Fruit fly (Drosophila melanogaster) whole organism, embryonic: ENCODE measurements around the gene Nf1.

Experiments used
- Atf3 ChIP-seq: fragments of 200-800 bp; sonication (Bioruptor generic); optimal IDR thresholded peaks from 3 replicates; lab custom pipeline; 2016; ENCODE audit warnings: missing biosample characterization, missing genetic modification characterization
- Bdp1 ChIP-seq: fragments of 200-800 bp; sonication (Bioruptor generic); optimal IDR thresholded peaks from 3 replicates; lab custom pipeline; 2016; ENCODE audit warnings: missing biosample characterization, missing genetic modification characterization
- Blimp-1 ChIP-seq: fragments of 200-800 bp; sonication (Bioruptor generic); optimal IDR thresholded peaks from 3 replicates; lab custom pipeline; 2018; ENCODE audit warnings: missing biosample characterization, missing genetic modification characterization, mild to moderate bottlenecking, moderate library complexity, missing genetic modification reagents
- CG10431 ChIP-seq: fragments of 200-800 bp; sonication (Bioruptor generic); optimal IDR thresholded peaks from 3 replicates; lab custom pipeline; 2018; ENCODE audit warnings: missing biosample characterization, mild to moderate bottlenecking, missing genetic modification characterization
- CG11456 ChIP-seq: fragments of 200-800 bp; sonication (Bioruptor generic); IDR thresholded peaks from 3 replicates; pipeline ENCODE4 v1.3.6; 2022; ENCODE audit warnings: missing biosample characterization, missing genetic modification characterization
- CG13894 ChIP-seq: fragments of 200-800 bp; sonication (Bioruptor generic); optimal IDR thresholded peaks from 3 replicates; lab custom pipeline; 2018; ENCODE audit warnings: missing biosample characterization, mild to moderate bottlenecking, missing genetic modification characterization, moderate library complexity
- CG14860 ChIP-seq: fragments of 200-800 bp; sonication (Bioruptor generic); IDR thresholded peaks from 3 replicates; pipeline ENCODE4 v1.3.6; 2022; ENCODE audit warnings: missing biosample characterization, missing genetic modification characterization; ENCODE audit not compliant: partially characterized antibody
- CG1602 ChIP-seq: fragments of 200-800 bp; sonication (Bioruptor generic); optimal IDR thresholded peaks from 3 replicates; lab custom pipeline; 2016; ENCODE audit warnings: missing biosample characterization, missing genetic modification characterization
- CG17829 ChIP-seq: fragments of 200-800 bp; optimal IDR thresholded peaks from 2 replicates; lab custom pipeline; 2019; ENCODE audit warnings: missing biosample characterization, mild to moderate bottlenecking, missing genetic modification characterization, moderate library complexity
- CG18262 ChIP-seq: fragments of 200-800 bp; optimal IDR thresholded peaks from 3 replicates; lab custom pipeline; 2019; ENCODE audit warnings: missing biosample characterization, mild to moderate bottlenecking, missing genetic modification characterization, moderate library complexity
- CG2116 ChIP-seq: fragments of 200-800 bp; sonication (Bioruptor generic); optimal IDR thresholded peaks from 3 replicates; lab custom pipeline; 2018; ENCODE audit warnings: missing biosample characterization, mild to moderate bottlenecking, missing genetic modification characterization
- CG2678 ChIP-seq: fragments of 200-800 bp; sonication (Bioruptor generic); optimal IDR thresholded peaks from 3 replicates; lab custom pipeline; 2019; ENCODE audit warnings: missing biosample characterization, mild to moderate bottlenecking, missing genetic modification characterization, moderate library complexity
- CG30403 ChIP-seq: fragments of 200-800 bp; sonication (Bioruptor generic); optimal IDR thresholded peaks from 3 replicates; lab custom pipeline; 2016; ENCODE audit warnings: missing biosample characterization, missing genetic modification characterization
- CG4328 ChIP-seq: fragments of 200-800 bp; sonication (Bioruptor generic); optimal IDR thresholded peaks from 3 replicates; lab custom pipeline; 2017; ENCODE audit warnings: missing biosample characterization, missing genetic modification reagents, missing genetic modification characterization
- CG6813 ChIP-seq: fragments of 200-800 bp; sonication (Bioruptor generic); optimal IDR thresholded peaks from 2 replicates; lab custom pipeline; 2017; ENCODE audit warnings: missing biosample characterization, missing genetic modification characterization, mild to moderate bottlenecking, moderate library complexity, missing genetic modification reagents
- CG7271 ChIP-seq: fragments of 200-800 bp; sonication (Bioruptor generic); optimal IDR thresholded peaks from 2 replicates; lab custom pipeline; 2018; ENCODE audit warnings: missing biosample characterization, mild to moderate bottlenecking, missing genetic modification characterization, moderate library complexity
- CG7745 ChIP-seq: fragments of 200-800 bp; sonication (Bioruptor generic); optimal IDR thresholded peaks from 2 replicates; lab custom pipeline; 2018; ENCODE audit warnings: missing biosample characterization, mild to moderate bottlenecking, missing genetic modification characterization, moderate library complexity
- CG8924 ChIP-seq: fragments of 200-800 bp; optimal IDR thresholded peaks from 3 replicates; lab custom pipeline; 2019; ENCODE audit warnings: missing biosample characterization, mild to moderate bottlenecking, missing genetic modification characterization, moderate library complexity
- CG9817 ChIP-seq: fragments of 200-800 bp; sonication (Bioruptor generic); optimal IDR thresholded peaks from 2 replicates; lab custom pipeline; 2018; ENCODE audit warnings: missing biosample characterization, mild to moderate bottlenecking, missing genetic modification characterization, moderate library complexity
- Camta ChIP-seq: fragments of 200-800 bp; sonication (Bioruptor generic); optimal IDR thresholded peaks from 2 replicates; lab custom pipeline; 2016; ENCODE audit warnings: missing biosample characterization, missing genetic modification characterization
- D19A ChIP-seq: fragments of 200-800 bp; optimal IDR thresholded peaks from 3 replicates; lab custom pipeline; 2019; ENCODE audit warnings: missing biosample characterization, mild to moderate bottlenecking, missing genetic modification characterization, moderate library complexity
- Dfd ChIP-seq, 2 experiments: fragments of >200 bp; optimal IDR thresholded peaks; 2 replicates each; lab custom pipeline; 2017; ENCODE audit warnings: missing biosample characterization in 2 of 2, missing genetic modification characterization in 2 of 2
- E2f2 ChIP-seq: fragments of 200-800 bp; sonication (Bioruptor generic); IDR thresholded peaks from 2 replicates; pipeline ENCODE4 v1.3.6; 2022; ENCODE audit warnings: missing biosample characterization, missing genetic modification characterization
- HHEX ChIP-seq: fragments of 200-800 bp; sonication (Bioruptor generic); optimal IDR thresholded peaks from 3 replicates; lab custom pipeline; 2017; ENCODE audit warnings: missing biosample characterization, mild to moderate bottlenecking, missing genetic modification characterization, missing genetic modification reagents
- MESR4 ChIP-seq: fragments of 200-800 bp; sonication (Bioruptor generic); optimal IDR thresholded peaks from 2 replicates; lab custom pipeline; 2018; ENCODE audit warnings: missing biosample characterization, mild to moderate bottlenecking, missing genetic modification characterization, moderate library complexity
- Med ChIP-seq: fragments of 200-800 bp; sonication (Bioruptor generic); peaks from one replicate; lab custom pipeline; 2016; ENCODE audit warnings: missing biosample characterization, missing genetic modification characterization, mild to moderate bottlenecking, inconsistent platforms, moderate library complexity
- Ptx1 ChIP-seq: fragments of 200-800 bp; sonication (Bioruptor generic); IDR thresholded peaks from 2 replicates; pipeline ENCODE4 v1.3.6; 2022; ENCODE audit warnings: missing biosample characterization, missing genetic modification characterization
- Tbp ChIP-seq: fragments of >200 bp; optimal IDR thresholded peaks from 2 replicates; lab custom pipeline; 2018; ENCODE audit warnings: missing biosample characterization, missing genetic modification characterization
- Xrp1 ChIP-seq: fragments of 200-800 bp; sonication (Bioruptor generic); IDR thresholded peaks from 2 replicates; pipeline ENCODE4 v1.3.6; 2022; ENCODE audit warnings: missing biosample characterization, missing genetic modification characterization
- YL-1 ChIP-seq: fragments of 200-800 bp; sonication (Bioruptor generic); optimal IDR thresholded peaks from 3 replicates; lab custom pipeline; 2017; ENCODE audit warnings: missing biosample characterization, mild to moderate bottlenecking, missing genetic modification characterization
- ab ChIP-seq: fragments of 200-800 bp; sonication (Bioruptor generic); optimal IDR thresholded peaks from 2 replicates; lab custom pipeline; 2016; ENCODE audit warnings: missing biosample characterization, missing genetic modification characterization
- amos ChIP-seq: fragments of 200-800 bp; sonication (Bioruptor generic); IDR thresholded peaks from 2 replicates; pipeline ENCODE4 v1.3.6; 2022; ENCODE audit warnings: missing biosample characterization, missing genetic modification characterization; ENCODE audit not compliant: partially characterized antibody
- bowl ChIP-seq: fragments of 200-800 bp; sonication (Bioruptor generic); IDR thresholded peaks from 2 replicates; pipeline ENCODE4 v1.3.6; 2022; ENCODE audit warnings: missing biosample characterization, missing genetic modification characterization
- chinmo ChIP-seq: fragments of 200-800 bp; sonication (Bioruptor generic); IDR thresholded peaks from 4 replicates; pipeline ENCODE4 v1.3.6; 2022; ENCODE audit warnings: missing biosample characterization, missing genetic modification characterization; ENCODE audit not compliant: partially characterized antibody
- dati ChIP-seq: fragments of 200-800 bp; sonication (Bioruptor generic); IDR thresholded peaks from 2 replicates; pipeline ENCODE4 v1.3.6; 2022; ENCODE audit warnings: missing biosample characterization, missing genetic modification characterization
- gem ChIP-seq: fragments of 200-800 bp; sonication (Bioruptor generic); optimal IDR thresholded peaks from 2 replicates; lab custom pipeline; 2019; ENCODE audit warnings: missing biosample characterization, mild to moderate bottlenecking, missing genetic modification characterization, moderate library complexity
- gfzf ChIP-seq: fragments of 200-800 bp; sonication (Bioruptor generic); optimal IDR thresholded peaks from 2 replicates; lab custom pipeline; 2016; ENCODE audit warnings: missing biosample characterization, mild to moderate bottlenecking, missing genetic modification characterization, moderate library complexity
- ken ChIP-seq: fragments of 200-800 bp; sonication (Bioruptor generic); IDR thresholded peaks from 3 replicates; pipeline ENCODE4 v1.3.6; 2022; ENCODE audit warnings: missing biosample characterization, missing genetic modification characterization
- kni ChIP-seq: fragments of 200-800 bp; sonication (Bioruptor generic); optimal IDR thresholded peaks from 3 replicates; lab custom pipeline; 2017; ENCODE audit warnings: mild to moderate bottlenecking, missing biosample characterization, missing genetic modification reagents, missing genetic modification characterization
- lola ChIP-seq, 3 experiments: fragments of >200 bp in 2 of 3; fragments of 200-800 bp in 1 of 3; sonication (Bioruptor generic) in 1 of 3; optimal IDR thresholded peaks; 2 replicates each; lab custom pipeline; 2017 to 2019; ENCODE audit warnings: missing biosample characterization in 3 of 3, missing genetic modification characterization in 3 of 3, mild to moderate bottlenecking in 1 of 3, moderate library complexity in 1 of 3
- mld ChIP-seq: fragments of 200-800 bp; sonication (Bioruptor generic); IDR thresholded peaks from 3 replicates; pipeline ENCODE4 v1.3.6; 2022; ENCODE audit warnings: missing biosample characterization, missing genetic modification characterization; ENCODE audit not compliant: partially characterized antibody
- oc ChIP-seq: fragments of 200-800 bp; sonication (Bioruptor generic); optimal IDR thresholded peaks from 2 replicates; lab custom pipeline; 2018; ENCODE audit warnings: missing biosample characterization, mild to moderate bottlenecking, missing genetic modification characterization, moderate library complexity
- pan ChIP-seq, 4 experiments: fragments of >200 bp in 3 of 4; fragments of 200-800 bp in 1 of 4; sonication (Bioruptor generic) in 1 of 4; optimal IDR thresholded peaks in 3 of 4; IDR thresholded peaks in 1 of 4; 2 replicates each; pipeline versions ENCODE4 v1.3.6 to Lab custom; 2017 to 2022; ENCODE audit warnings: missing biosample characterization in 2 of 4, missing genetic modification characterization in 2 of 4, mixed read lengths in 1 of 4
- scrt ChIP-seq: fragments of 200-800 bp; sonication (Bioruptor generic); optimal IDR thresholded peaks from 2 replicates; lab custom pipeline; 2018; ENCODE audit warnings: missing biosample characterization, mild to moderate bottlenecking, missing genetic modification characterization, moderate library complexity
- slbo ChIP-seq: fragments of 200-800 bp; sonication (Bioruptor generic); IDR thresholded peaks from 2 replicates; pipeline ENCODE4 v1.3.6; 2022; ENCODE audit warnings: missing biosample characterization, missing genetic modification characterization
- so ChIP-seq: fragments of 200-800 bp; sonication (Bioruptor generic); IDR thresholded peaks from 3 replicates; pipeline ENCODE4 v1.3.6; 2022; ENCODE audit warnings: missing biosample characterization, missing genetic modification characterization
- sob ChIP-seq: fragments of 200-800 bp; sonication (Bioruptor generic); IDR thresholded peaks from 2 replicates; pipeline ENCODE4 v1.3.6; 2022; ENCODE audit warnings: missing biosample characterization, missing genetic modification characterization
- tgo ChIP-seq: fragments of 200-800 bp; sonication (Bioruptor generic); IDR thresholded peaks from 3 replicates; pipeline ENCODE4 v1.3.6; 2022; ENCODE audit warnings: missing biosample characterization, missing genetic modification characterization
- trem ChIP-seq: fragments of 200-800 bp; optimal IDR thresholded peaks from 3 replicates; lab custom pipeline; 2019; ENCODE audit warnings: missing biosample characterization, mild to moderate bottlenecking, missing genetic modification characterization, moderate library complexity
- ttk ChIP-seq: fragments of 200-800 bp; sonication (Bioruptor generic); IDR thresholded peaks from 2 replicates; pipeline ENCODE4 v2.1.2; 2022; ENCODE audit warnings: missing biosample characterization, missing genetic modification characterization

Nf1 gene

DNA sequence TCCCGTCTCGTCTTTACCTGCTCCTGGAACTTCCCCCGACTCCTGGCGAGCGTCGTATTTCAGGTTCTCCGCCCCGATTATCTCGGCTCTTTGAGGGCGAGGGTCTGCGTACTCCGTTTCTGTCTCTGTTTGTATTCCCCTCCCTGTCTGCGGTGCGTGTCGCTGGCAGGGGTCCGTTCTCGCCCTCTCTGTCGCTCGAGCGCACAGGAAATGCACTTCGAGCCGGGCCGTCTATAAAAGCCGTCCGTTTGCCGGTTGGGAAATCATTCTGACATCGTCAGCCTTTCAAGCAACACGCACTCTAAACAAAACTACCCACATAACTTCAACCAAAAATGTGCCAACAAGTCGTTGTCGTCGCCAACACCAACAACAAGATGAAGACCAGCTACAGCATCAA lies 27.8 kb downstream of the Nf1 start (continued):
- no peak for TF ChIP-seq pan (optimal IDR thresholded peaks at IDR 0.05; lab: Kevin White, UChicago)
- TF ChIP-seq pan (GFP tag; optimal IDR thresholded peaks at IDR 0.05 in 1 of 2, IDR thresholded peaks at IDR 0.05 in 1 of 2) = no peak
- TF ChIP-seq CG7745 = peak; percentile 15
- TF ChIP-seq kni (GFP tag; lab: Kevin White, UChicago) = peak; percentile 91
- no peak for TF ChIP-seq HHEX (GFP tag; lab: Kevin White, UChicago)
- no peak for TF ChIP-seq CG10431 (GFP tag; lab: Kevin White, UChicago)
- TF ChIP-seq tgo = no peak
- no peak for TF ChIP-seq CG9817 (tag; lab: Kevin White, UChicago)
- no peak for TF ChIP-seq ab (GFP tag; lab: Kevin White, UChicago)
- peak; percentile 18 for TF ChIP-seq CG17829 (tag; lab: Kevin White, UChicago)
- no peak for TF ChIP-seq Atf3 (GFP tag; lab: Kevin White, UChicago)
- TF ChIP-seq Med = peak; percentile 62
- TF ChIP-seq ken (GFP tag; lab: Robert Waterston, UW) = 0 out of 3 replicates have a peak, but pooled peaks have one; percentile 33
- TF ChIP-seq oc (tag; lab: Kevin White, UChicago) = no peak
- no peak for TF ChIP-seq Dfd (GFP tag; optimal IDR thresholded peaks at IDR 0.05; lab: Kevin White, UChicago)
- no peak for TF ChIP-seq CG7271
- TF ChIP-seq amos = no peak; the same call in 1 of the 2 replicates
- no peak for TF ChIP-seq CG30403 (GFP tag; lab: Kevin White, UChicago)
- no peak for TF ChIP-seq so
- no peak for TF ChIP-seq scrt
- TF ChIP-seq Bdp1 (GFP tag; lab: Kevin White, UChicago) = no peak
- no peak for TF ChIP-seq sob (GFP tag; lab: Robert Waterston, UW)
- TF ChIP-seq CG2678 (tag; lab: Kevin White, UChicago) = no peak
- TF ChIP-seq CG13894 (tag; lab: Kevin White, UChicago) = no peak
- TF ChIP-seq Camta (GFP tag; lab: Kevin White, UChicago) = no peak
- no peak for TF ChIP-seq chinmo (GFP tag; lab: Robert Waterston, UW)
- no peak for TF ChIP-seq bowl
- TF ChIP-seq Tbp (GFP tag; lab: Kevin White, UChicago) = peak; percentile 74
- TF ChIP-seq CG11456 (GFP tag; lab: Robert Waterston, UW) = no peak
- no peak for TF ChIP-seq Ptx1 (GFP tag; lab: Robert Waterston, UW)
- TF ChIP-seq slbo (GFP tag; lab: Robert Waterston, UW) = no peak
- TF ChIP-seq gfzf (GFP tag; lab: Kevin White, UChicago) = no peak
- TF ChIP-seq CG8924 (tag; lab: Kevin White, UChicago) = no peak
- TF ChIP-seq MESR4 (GFP tag; lab: Kevin White, UChicago) = no peak
- TF ChIP-seq Blimp-1 (GFP tag; lab: Kevin White, UChicago) = no peak
- no peak for TF ChIP-seq CG1602 (GFP tag; lab: Kevin White, UChicago)
- no peak for TF ChIP-seq mld (GFP tag; lab: Robert Waterston, UW)
- TF ChIP-seq E2f2 (GFP tag; lab: Robert Waterston, UW) = no peak
- TF ChIP-seq, all 482 proteins: peak for 46

DNA sequence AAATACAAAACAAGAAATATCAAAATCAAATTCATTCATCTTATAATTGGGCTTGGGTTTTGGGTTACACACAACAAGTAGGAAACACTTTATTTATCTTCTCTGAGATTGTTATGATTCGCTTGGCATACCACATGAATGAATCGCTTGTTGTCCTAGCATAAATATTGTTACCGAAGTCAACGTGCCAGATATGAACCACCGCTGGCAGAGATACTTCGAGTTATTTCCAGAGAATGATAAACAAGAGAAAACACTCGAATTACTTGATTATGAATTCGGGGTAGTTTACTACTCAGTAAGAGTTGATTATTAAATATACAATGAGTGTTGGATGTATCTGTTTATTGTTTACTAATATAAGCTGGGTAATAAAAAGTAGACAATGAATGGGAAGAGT lies 28.7 kb downstream of the Nf1 start:
- no peak for TF ChIP-seq trem
- TF ChIP-seq CG18262 = peak; percentile 52
- TF ChIP-seq CG7745 = peak; percentile 73
- no peak for TF ChIP-seq CG4328 (GFP tag; lab: Kevin White, UChicago)
- TF ChIP-seq D19A = peak; percentile 49
- peak; percentile 23 for TF ChIP-seq gem (tag; lab: Kevin White, UChicago)
- no peak for TF ChIP-seq dati (GFP tag; lab: Robert Waterston, UW)
- no peak for TF ChIP-seq ttk (GFP tag; lab: Robert Waterston, UW)
- peak; percentile 1 for TF ChIP-seq CG2116
- peak in 1 of 3 experiments; percentile 30 for TF ChIP-seq lola (GFP tag; optimal IDR thresholded peaks at IDR 0.05; lab: Kevin White, UChicago)
- TF ChIP-seq CG6813 = peak; percentile 66
- TF ChIP-seq CG14860 (GFP tag; lab: Robert Waterston, UW) = no peak
- peak; percentile 35 for TF ChIP-seq YL-1 (GFP tag; lab: Kevin White, UChicago)
- TF ChIP-seq amos = no peak
- TF ChIP-seq Xrp1 (GFP tag; lab: Robert Waterston, UW) = peak; percentile 43; the same call in 1 of the 2 replicates
